Worm (Caenorhabditis elegans) whole organism, L4 larva: ENCODE data around the gene F57G4.10.
"Not testable (repeated sequence)": the region's sequence is repeated elsewhere in the genome, so short reads cannot be mapped to it uniquely, and the experiment has no call there.

Source experiments
- F26F4.8 ChIP-seq: fragments of 200-800 bp; sonication (Bioruptor generic); conservative IDR thresholded peaks from 2 replicates; pipeline ENCODE4 v1.3.6; 2022; ENCODE audit warnings: missing genetic modification characterization, missing compliant biosample characterization
- F37D6.2 ChIP-seq: sonication (generic microtip); optimal IDR thresholded peaks from 2 replicates; lab custom pipeline; 2016; ENCODE audit warnings: mild to moderate bottlenecking, missing genetic modification characterization, missing compliant biosample characterization
- Y48G9A.11 ChIP-seq: fragments of 200-800 bp; sonication (Bioruptor generic); IDR thresholded peaks from 2 replicates; pipeline ENCODE4 v1.3.6; 2022; ENCODE audit warnings: missing genetic modification reagents, missing genetic modification characterization, missing compliant biosample characterization
- Y5F2A.4 ChIP-seq: fragments of 200-800 bp; sonication (Bioruptor generic); optimal IDR thresholded peaks from 2 replicates; lab custom pipeline; 2018; ENCODE audit warnings: mild to moderate bottlenecking, missing genetic modification characterization, missing compliant biosample characterization
- Y75B8A.6 ChIP-seq: fragments of 200-800 bp; sonication (Bioruptor generic); IDR thresholded peaks from 2 replicates; pipeline ENCODE4 v1.3.6; 2022; ENCODE audit warnings: missing genetic modification reagents, missing genetic modification characterization, missing compliant biosample characterization
- aha-1 ChIP-seq: fragments of 150-350 bp; peaks from one replicate; lab custom pipeline; 2014; ENCODE audit warnings: missing biosample characterization, missing genetic modification characterization
- aly-2 ChIP-seq: sonication (generic microtip); optimal IDR thresholded peaks from 2 replicates; lab custom pipeline; 2018; ENCODE audit warnings: missing biosample characterization, missing genetic modification characterization
- ama-1 ChIP-seq: fragments of 150-350 bp; optimal IDR thresholded peaks from 2 replicates; lab custom pipeline; 2014; ENCODE audit warnings: inconsistent platforms, mixed read lengths
- ceh-28 ChIP-seq: fragments of 150-350 bp; optimal IDR thresholded peaks from 2 replicates; lab custom pipeline; 2014; ENCODE audit warnings: missing biosample characterization, missing genetic modification reagents, missing genetic modification characterization
- ceh-44 ChIP-seq: fragments of 200-800 bp; sonication (Bioruptor generic); IDR thresholded peaks from 2 replicates; pipeline ENCODE4 v1.3.6; 2022; ENCODE audit warnings: missing genetic modification reagents, missing genetic modification characterization, missing compliant biosample characterization
- ceh-62 ChIP-seq: sonication (generic microtip); optimal IDR thresholded peaks from 2 replicates; lab custom pipeline; 2017; ENCODE audit warnings: missing biosample characterization, missing genetic modification characterization
- ceh-82 ChIP-seq: sonication (generic microtip); optimal IDR thresholded peaks from 2 replicates; lab custom pipeline; 2017; ENCODE audit warnings: missing biosample characterization, missing genetic modification characterization
- daf-12 ChIP-seq: fragments of 150-350 bp; optimal IDR thresholded peaks from 2 replicates; lab custom pipeline; 2014; ENCODE audit warnings: missing biosample characterization, missing genetic modification reagents, missing genetic modification characterization
- daf-16 ChIP-seq, 3 experiments: sonication (generic microtip); optimal IDR thresholded peaks; 2 replicates each; lab custom pipeline; 2016 to 2017; ENCODE audit warnings: missing genetic modification characterization in 3 of 3, missing genetic modification reagents in 3 of 3, mild to moderate bottlenecking in 2 of 3, missing compliant biosample characterization in 2 of 3, missing biosample characterization in 1 of 3, moderate library complexity in 1 of 3
- daf-8 ChIP-seq: fragments of 200-800 bp; sonication (Bioruptor generic); IDR thresholded peaks from 2 replicates; pipeline ENCODE4 v1.3.6; 2022; ENCODE audit warnings: missing genetic modification characterization, missing compliant biosample characterization
- dmd-6 ChIP-seq: fragments of 200-800 bp; sonication (Bioruptor generic); IDR thresholded peaks from 2 replicates; pipeline ENCODE4 v1.3.6; 2022; ENCODE audit warnings: missing genetic modification reagents, missing genetic modification characterization, missing compliant biosample characterization
- dmd-8 ChIP-seq: fragments of 200-800 bp; sonication (Bioruptor generic); IDR thresholded peaks from 2 replicates; pipeline ENCODE4 v1.3.6; 2022; ENCODE audit warnings: missing genetic modification characterization, missing compliant biosample characterization
- dpl-1 ChIP-seq: fragments of 150-350 bp; optimal IDR thresholded peaks from 2 replicates; lab custom pipeline; 2014; ENCODE audit warnings: missing biosample characterization, missing genetic modification reagents, missing genetic modification characterization
- duxl-1 ChIP-seq: sonication (generic microtip); optimal IDR thresholded peaks from 2 replicates; lab custom pipeline; 2016; ENCODE audit warnings: mild to moderate bottlenecking, missing genetic modification characterization, moderate library complexity, missing compliant biosample characterization; ENCODE audit not compliant: poor library complexity
- egl-43 ChIP-seq: fragments of 200-800 bp; sonication (Bioruptor generic); IDR thresholded peaks from 2 replicates; pipeline ENCODE4 v1.3.6; 2022; ENCODE audit warnings: missing genetic modification reagents, missing genetic modification characterization, missing compliant biosample characterization
- fos-1 ChIP-seq: fragments of 150-350 bp; optimal IDR thresholded peaks from 2 replicates; lab custom pipeline; 2014; ENCODE audit warnings: missing biosample characterization, missing genetic modification characterization
- hlh-30 ChIP-seq: sonication (generic microtip); optimal IDR thresholded peaks from 2 replicates; lab custom pipeline; 2017; ENCODE audit warnings: antibody characterized with exemption, mild to moderate bottlenecking, missing genetic modification characterization, missing compliant biosample characterization; ENCODE audit not compliant: insufficient read depth
- jun-1 ChIP-seq: fragments of 150-350 bp; optimal IDR thresholded peaks from 2 replicates; lab custom pipeline; 2014; ENCODE audit warnings: missing biosample characterization, missing genetic modification reagents, missing genetic modification characterization
- lin-13 ChIP-seq: fragments of 150-350 bp; optimal IDR thresholded peaks from 2 replicates; lab custom pipeline; 2014; ENCODE audit warnings: missing biosample characterization, missing genetic modification reagents, missing genetic modification characterization
- lin-39 ChIP-seq: fragments of 150-350 bp; optimal IDR thresholded peaks from 2 replicates; lab custom pipeline; 2014; ENCODE audit warnings: missing biosample characterization, missing genetic modification reagents, missing genetic modification characterization
- madf-9 ChIP-seq: fragments of 200-800 bp; sonication (Bioruptor generic); conservative IDR thresholded peaks from 2 replicates; pipeline ENCODE4 v1.3.6; 2022; ENCODE audit warnings: missing genetic modification reagents, missing genetic modification characterization, missing compliant biosample characterization
- mdl-1 ChIP-seq, 2 experiments: fragments of 150-350 bp in 1 of 2; sonication (generic microtip) in 1 of 2; optimal IDR thresholded peaks; 2 replicates each; lab custom pipeline; 2014 to 2017; ENCODE audit warnings: missing biosample characterization in 2 of 2, missing genetic modification characterization in 2 of 2
- mdt-29 ChIP-seq: fragments of 200-800 bp; sonication (Bioruptor generic); IDR thresholded peaks from 2 replicates; pipeline ENCODE4 v1.3.6; 2022; ENCODE audit warnings: missing genetic modification reagents, missing genetic modification characterization, missing compliant biosample characterization
- mxl-2 ChIP-seq: fragments of 200-800 bp; sonication (Bioruptor generic); conservative IDR thresholded peaks from 2 replicates; pipeline ENCODE4 v1.3.6; 2022; ENCODE audit warnings: missing genetic modification reagents, missing genetic modification characterization, missing compliant biosample characterization
- nhr-102 ChIP-seq: sonication (generic microtip); optimal IDR thresholded peaks from 2 replicates; lab custom pipeline; 2016; ENCODE audit warnings: mild to moderate bottlenecking, missing genetic modification characterization, moderate library complexity, missing compliant biosample characterization
- nhr-111 ChIP-seq: fragments of 200-800 bp; sonication (Bioruptor generic); optimal IDR thresholded peaks from 2 replicates; lab custom pipeline; 2018; ENCODE audit warnings: mild to moderate bottlenecking, missing genetic modification characterization, missing compliant biosample characterization
- nhr-237 ChIP-seq: sonication (generic microtip); optimal IDR thresholded peaks from 2 replicates; lab custom pipeline; 2017; ENCODE audit warnings: missing biosample characterization, missing genetic modification characterization
- nhr-25 ChIP-seq: sonication (generic microtip); optimal IDR thresholded peaks from 2 replicates; lab custom pipeline; 2017; ENCODE audit warnings: missing genetic modification characterization, mild to moderate bottlenecking, missing compliant biosample characterization, antibody characterized with exemption, moderate library complexity, borderline replicate concordance; ENCODE audit not compliant: insufficient read depth
- nhr-41 ChIP-seq: fragments of 200-800 bp; sonication (Bioruptor generic); IDR thresholded peaks from 2 replicates; pipeline ENCODE4 v1.3.6; 2022; ENCODE audit warnings: missing genetic modification reagents, missing genetic modification characterization, missing compliant biosample characterization
- pha-4 ChIP-seq, 2 experiments: fragments of 150-350 bp in 1 of 2; fragments of 200-800 bp in 1 of 2; sonication (Bioruptor generic) in 1 of 2; IDR thresholded peaks in 1 of 2; optimal IDR thresholded peaks in 1 of 2; 2 replicates each; pipeline versions ENCODE4 v1.3.6 to Lab custom; 2014 to 2022; ENCODE audit warnings: missing genetic modification characterization in 2 of 2, missing genetic modification reagents in 2 of 2, missing biosample characterization in 1 of 2, missing compliant biosample characterization in 1 of 2
- php-3 ChIP-seq: fragments of 200-800 bp; sonication (Bioruptor generic); IDR thresholded peaks from 2 replicates; pipeline ENCODE4 v1.3.6; 2022; ENCODE audit warnings: missing genetic modification reagents, missing genetic modification characterization, missing compliant biosample characterization
- rbr-2 ChIP-seq: sonication (generic microtip); optimal IDR thresholded peaks from 2 replicates; lab custom pipeline; 2016; ENCODE audit warnings: missing genotype, missing genetic modification characterization, missing compliant biosample characterization
- saeg-2 ChIP-seq: fragments of 200-800 bp; sonication (Bioruptor generic); IDR thresholded peaks from 2 replicates; pipeline ENCODE4 v1.3.6; 2022; ENCODE audit warnings: missing genetic modification reagents, missing genetic modification characterization, missing compliant biosample characterization
- unc-130 ChIP-seq: sonication (generic microtip); optimal IDR thresholded peaks from 2 replicates; lab custom pipeline; 2016; ENCODE audit warnings: missing genetic modification reagents, missing genetic modification characterization, missing compliant biosample characterization
- zfp-3 ChIP-seq: fragments of 200-800 bp; sonication (Bioruptor generic); conservative IDR thresholded peaks from 2 replicates; pipeline ENCODE4 v1.3.6; 2022; ENCODE audit warnings: missing genetic modification reagents, missing genetic modification characterization, missing compliant biosample characterization
- zip-11 ChIP-seq: fragments of 200-800 bp; sonication (Bioruptor generic); IDR thresholded peaks from 2 replicates; pipeline ENCODE4 v1.3.6; 2022; ENCODE audit warnings: missing genetic modification characterization, missing compliant biosample characterization
- ztf-7 ChIP-seq: fragments of 150-350 bp; optimal IDR thresholded peaks from 2 replicates; lab custom pipeline; 2014; ENCODE audit warnings: missing biosample characterization, missing genetic modification characterization

F57G4.10 gene

DNA sequence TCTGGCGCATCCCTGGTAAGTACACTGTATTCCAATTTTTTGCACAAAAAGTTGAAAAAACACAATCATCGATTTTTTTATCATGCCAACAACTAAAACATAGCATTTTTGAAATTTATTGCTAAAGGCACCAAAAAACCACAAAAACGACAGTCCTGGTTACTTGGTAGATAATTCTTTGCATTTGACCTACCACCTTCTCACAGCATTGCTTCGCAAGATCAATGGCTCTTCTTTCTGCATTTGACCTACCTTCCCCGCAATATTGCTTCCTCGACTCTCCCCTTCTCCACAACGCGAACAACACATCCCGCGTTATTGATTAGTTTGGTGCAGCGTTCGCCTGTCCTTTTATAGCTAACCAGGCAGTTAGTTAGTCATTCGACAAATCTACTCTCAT, 27.1 kb upstream of the F57G4.10 start, which contains the start of gene ztf-25:
ztf-25 (plus strand) TSS at position 301 of the 400 bp plus-strand sequence.
- no peak for TF ChIP-seq madf-9 (GFP tag; lab: Robert Waterston, UW)
- TF ChIP-seq aha-1 (tag; lab: Kevin White, UChicago) = no peak
- no peak for TF ChIP-seq Y5F2A.4 (GFP tag; lab: Kevin White, UChicago)
- no peak for TF ChIP-seq nhr-237
- no peak for TF ChIP-seq daf-8 (GFP tag; lab: Robert Waterston, UW)
- TF ChIP-seq lin-39 (tag; lab: Kevin White, UChicago) = no peak
- no peak for TF ChIP-seq mxl-2 (GFP tag; lab: Robert Waterston, UW)
- TF ChIP-seq nhr-41 (GFP tag; lab: Robert Waterston, UW) = no peak
- TF ChIP-seq zfp-3 (GFP tag; lab: Robert Waterston, UW) = no peak
- TF ChIP-seq ceh-62 (tag; lab: Kevin White, UChicago) = no peak
- TF ChIP-seq pha-4 (GFP tag; IDR thresholded peaks at IDR 0.05; lab: Robert Waterston, UW) = no peak
- no peak for TF ChIP-seq pha-4 (tag; optimal IDR thresholded peaks at IDR 0.05; lab: Kevin White, UChicago)
- TF ChIP-seq Y75B8A.6 (GFP tag; lab: Robert Waterston, UW) = no peak
- TF ChIP-seq lin-13 (GFP tag; lab: Kevin White, UChicago) = no peak
- TF ChIP-seq, all 104 proteins: peak for 0

DNA sequence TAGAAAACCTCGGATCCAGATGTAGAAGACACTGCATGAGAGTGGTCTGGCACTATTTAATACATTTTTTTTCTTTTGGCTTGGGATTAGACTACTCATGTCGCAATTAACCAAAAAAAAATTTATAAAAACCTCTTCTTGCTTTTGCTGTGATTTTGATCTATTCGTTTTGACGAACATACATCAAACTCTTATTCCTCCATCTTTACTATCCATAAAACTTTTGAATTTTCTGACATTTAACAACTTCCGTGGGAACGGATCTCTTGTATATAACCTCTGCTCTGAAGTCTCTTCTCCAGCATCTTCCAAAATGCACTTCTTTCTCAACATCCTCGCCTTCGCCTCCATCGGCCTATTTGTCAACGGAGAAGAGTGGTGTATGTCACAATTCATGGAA, 22.6 kb upstream of the F57G4.10 start, which contains the start of gene Y6G8.16:
Y6G8.16 (plus strand) TSS at position 301 of the 400 bp plus-strand sequence.
- not testable (repeated sequence) for TF ChIP-seq daf-16 (GFP tag; optimal IDR thresholded peaks at IDR 0.05; lab: Kevin White, UChicago); daf-16 (tag; optimal IDR thresholded peaks at IDR 0.05; lab: Kevin White, UChicago); nhr-25; rbr-2 (tag; lab: Kevin White, UChicago)

DNA sequence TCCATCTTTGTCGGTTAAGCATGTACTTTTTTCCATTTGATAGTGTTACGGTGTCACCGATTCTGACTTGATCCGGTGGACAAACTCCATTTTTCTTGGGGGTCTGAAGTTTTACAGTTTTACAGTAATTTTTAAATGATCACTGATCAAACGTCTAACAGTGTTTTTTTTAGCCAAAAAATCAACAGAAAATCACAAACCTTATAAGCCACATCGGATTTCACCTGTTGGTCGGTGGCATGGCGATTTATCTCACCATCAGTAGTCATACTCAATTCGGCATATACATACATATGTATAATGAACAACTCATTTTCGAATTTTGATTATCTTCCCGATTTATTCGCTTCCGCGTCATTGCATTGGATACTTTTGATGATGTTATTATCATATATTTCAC, 20.9 kb upstream of the F57G4.10 start, which contains the start of gene srz-91:
srz-91 (plus strand) TSS at position 301 of the 400 bp plus-strand sequence.
- no peak for TF ChIP-seq mdt-29 (GFP tag; lab: Robert Waterston, UW)
- no peak for TF ChIP-seq zfp-3 (GFP tag; lab: Robert Waterston, UW)
- no peak for TF ChIP-seq nhr-111
- TF ChIP-seq fos-1 = no peak
- TF ChIP-seq jun-1 (tag; lab: Kevin White, UChicago) = no peak
- no peak for TF ChIP-seq aly-2 (tag; lab: Kevin White, UChicago)
- TF ChIP-seq daf-12 (tag; lab: Kevin White, UChicago) = no peak
- no peak for TF ChIP-seq F26F4.8 (GFP tag; lab: Robert Waterston, UW)
- no peak for TF ChIP-seq duxl-1 (tag; lab: Kevin White, UChicago)
- no peak for TF ChIP-seq dmd-6 (GFP tag; lab: Robert Waterston, UW)
- no peak for TF ChIP-seq mdl-1 (tag; optimal IDR thresholded peaks at IDR 0.05; lab: Kevin White, UChicago)
- no peak for TF ChIP-seq ztf-7
- no peak for TF ChIP-seq dmd-8 (GFP tag; lab: Robert Waterston, UW)
- TF ChIP-seq zip-11 (GFP tag; lab: Robert Waterston, UW) = no peak
- TF ChIP-seq ceh-44 (GFP tag; lab: Robert Waterston, UW) = no peak

DNA sequence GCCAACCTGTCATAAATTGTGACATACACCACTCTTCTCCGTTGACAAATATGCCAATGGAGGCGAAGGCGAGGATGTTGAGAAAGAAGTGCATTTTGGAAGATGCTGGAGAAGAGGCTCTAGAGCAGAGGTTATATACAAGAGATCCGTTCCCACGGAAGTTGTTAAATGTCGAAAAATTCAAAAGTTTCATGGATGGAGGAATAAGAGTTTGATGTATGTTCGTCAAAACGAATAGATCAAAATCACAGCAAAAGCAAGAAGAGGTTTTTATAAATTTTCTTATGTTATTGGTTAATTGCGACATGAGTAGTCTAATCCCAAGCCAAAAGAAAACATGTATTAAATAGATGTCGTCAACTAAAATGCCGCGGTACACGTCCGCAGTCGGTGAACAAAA, 18.2 kb upstream of the F57G4.10 start, which contains the start of gene Y6G8.15:
Y6G8.15 (minus strand) TSS at position 101 of the 400 bp plus-strand sequence.
- not testable (repeated sequence) for TF ChIP-seq dmd-8 (GFP tag; lab: Robert Waterston, UW); fos-1; ceh-28 (tag; lab: Kevin White, UChicago)

DNA sequence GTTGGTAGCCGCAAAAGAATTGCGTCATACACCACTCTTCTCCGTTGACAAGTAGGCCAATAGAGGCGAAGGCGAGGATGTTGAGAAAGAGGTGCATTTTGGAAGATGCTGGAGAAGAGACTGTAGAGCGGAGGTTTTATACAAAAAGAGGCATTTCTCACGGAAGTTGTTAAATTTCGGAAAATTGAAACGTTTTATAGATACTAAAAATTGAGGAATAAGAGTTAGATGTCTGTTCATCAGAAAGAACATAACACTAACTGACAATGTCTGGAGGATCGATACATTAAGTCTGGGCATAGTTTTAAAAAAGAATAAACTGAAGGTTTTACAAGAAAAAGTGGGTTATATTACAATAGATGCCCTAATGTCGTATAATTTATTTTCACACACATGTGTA, 14.4 kb upstream of the F57G4.10 start, which contains the start of gene Y6G8.14:
Y6G8.14 (minus strand) TSS at position 101 of the 400 bp plus-strand sequence.
- TF ChIP-seq madf-9 (GFP tag; lab: Robert Waterston, UW) (no peak), F37D6.2 (tag; lab: Kevin White, UChicago) (no peak), nhr-102 (tag; lab: Kevin White, UChicago) (no peak), ceh-82 (tag; lab: Kevin White, UChicago) (no peak), saeg-2 (no peak), duxl-1 (tag; lab: Kevin White, UChicago) (no peak), unc-130 (no peak), daf-8 (GFP tag; lab: Robert Waterston, UW) (no peak), ama-1 (no peak), zip-11 (GFP tag; lab: Robert Waterston, UW) (no peak), dpl-1 (GFP tag; lab: Kevin White, UChicago) (no peak), hlh-30 (tag; lab: Kevin White, UChicago) (no peak), php-3 (GFP tag; lab: Robert Waterston, UW) (no peak), fos-1 (no peak), egl-43 (GFP tag; lab: Robert Waterston, UW) (no peak), daf-12 (tag; lab: Kevin White, UChicago) (no peak), Y48G9A.11 (GFP tag; lab: Robert Waterston, UW) (no peak)
